Worm (Caenorhabditis elegans) whole organism, L3 larva: ENCODE results near the gene sas-7.

Experiments used
- R02D3.7 ChIP-seq: fragments of 150-350 bp; optimal IDR thresholded peaks from 2 replicates; lab custom pipeline; 2014; ENCODE audit warnings: missing biosample characterization, missing genetic modification characterization
- aly-2 ChIP-seq: fragments of 150-350 bp; optimal IDR thresholded peaks from 2 replicates; lab custom pipeline; 2014; ENCODE audit warnings: missing biosample characterization, missing genetic modification characterization
- ama-1 ChIP-seq: fragments of 150-350 bp; optimal IDR thresholded peaks from 2 replicates; lab custom pipeline; 2018
- ceh-16 ChIP-seq: sonication (generic microtip); optimal IDR thresholded peaks from 2 replicates; lab custom pipeline; 2017; ENCODE audit warnings: missing biosample characterization, missing genetic modification characterization
- ceh-28 ChIP-seq: fragments of 150-350 bp; optimal IDR thresholded peaks from 2 replicates; lab custom pipeline; 2014; ENCODE audit warnings: missing biosample characterization, missing genetic modification reagents, missing genetic modification characterization
- ceh-9 ChIP-seq: sonication (generic microtip); optimal IDR thresholded peaks from 2 replicates; lab custom pipeline; 2018; ENCODE audit warnings: missing biosample characterization, missing genetic modification characterization
- daf-12 ChIP-seq: fragments of 150-350 bp; optimal IDR thresholded peaks from 2 replicates; lab custom pipeline; 2014; ENCODE audit warnings: missing biosample characterization, missing genetic modification reagents, missing genetic modification characterization
- egl-27 ChIP-seq: sonication (generic microtip); optimal IDR thresholded peaks from 4 replicates; lab custom pipeline; 2017; ENCODE audit warnings: missing biosample characterization, missing genetic modification reagents, missing genetic modification characterization
- egl-5 ChIP-seq: fragments of 150-350 bp; optimal IDR thresholded peaks from 2 replicates; lab custom pipeline; 2017; ENCODE audit warnings: missing biosample characterization, missing genetic modification reagents, missing genetic modification characterization, inconsistent platforms
- elt-1 ChIP-seq: fragments of 150-350 bp; optimal IDR thresholded peaks from 2 replicates; lab custom pipeline; 2014; ENCODE audit warnings: missing biosample characterization, missing genetic modification characterization
- elt-2 ChIP-seq: sonication (generic microtip); optimal IDR thresholded peaks from 2 replicates; lab custom pipeline; 2016; ENCODE audit warnings: missing genetic modification reagents, mild to moderate bottlenecking, missing genetic modification characterization, missing compliant biosample characterization
- elt-3 ChIP-seq, 3 experiments: fragments of 150-350 bp in 1 of 3; sonication (generic microtip) in 2 of 3; optimal IDR thresholded peaks; 2 replicates in 2 of 3; 4 replicates in 1 of 3; lab custom pipeline; 2014 to 2017; ENCODE audit warnings: missing biosample characterization in 3 of 3, missing genetic modification characterization in 3 of 3
- eor-1 ChIP-seq, 2 experiments: fragments of 150-350 bp; optimal IDR thresholded peaks; 2 replicates each; lab custom pipeline; 2014 to 2018; ENCODE audit warnings: missing biosample characterization in 2 of 2, missing genetic modification characterization in 2 of 2
- fkh-2 ChIP-seq: fragments of 150-350 bp; optimal IDR thresholded peaks from 2 replicates; lab custom pipeline; 2014; ENCODE audit warnings: missing biosample characterization, missing genetic modification reagents, missing genetic modification characterization
- fos-1 ChIP-seq: fragments of 150-350 bp; optimal IDR thresholded peaks from 2 replicates; lab custom pipeline; 2014; ENCODE audit warnings: missing biosample characterization, missing genetic modification characterization
- hmg-11 ChIP-seq: sonication (generic microtip); optimal IDR thresholded peaks from 2 replicates; lab custom pipeline; 2016; ENCODE audit warnings: missing genetic modification characterization, missing compliant biosample characterization
- jun-1 ChIP-seq: fragments of 150-350 bp; optimal IDR thresholded peaks from 2 replicates; lab custom pipeline; 2014; ENCODE audit warnings: missing biosample characterization, missing genetic modification reagents, missing genetic modification characterization
- lin-15B ChIP-seq: fragments of 150-350 bp; optimal IDR thresholded peaks from 2 replicates; lab custom pipeline; 2014; ENCODE audit warnings: missing biosample characterization, missing genetic modification characterization
- mml-1 ChIP-seq: fragments of 150-350 bp; sonication (generic microtip); optimal IDR thresholded peaks from 3 replicates; lab custom pipeline; 2014; ENCODE audit warnings: missing biosample characterization, missing genetic modification characterization
- nfya-1 ChIP-seq: sonication (generic microtip); optimal IDR thresholded peaks from 2 replicates; lab custom pipeline; 2017; ENCODE audit warnings: missing genetic modification characterization, mild to moderate bottlenecking, missing compliant biosample characterization, antibody characterized with exemption, moderate library complexity; ENCODE audit not compliant: insufficient read depth
- nhr-12 ChIP-seq: fragments of 150-350 bp; optimal IDR thresholded peaks from 2 replicates; lab custom pipeline; 2014; ENCODE audit warnings: missing biosample characterization, missing genetic modification characterization
- nhr-23 ChIP-seq: fragments of 150-350 bp; optimal IDR thresholded peaks from 2 replicates; lab custom pipeline; 2014; ENCODE audit warnings: missing biosample characterization, missing genetic modification reagents, missing genetic modification characterization
- nhr-25 ChIP-seq: sonication (generic microtip); optimal IDR thresholded peaks from 2 replicates; lab custom pipeline; 2017; ENCODE audit warnings: missing biosample characterization, missing genetic modification characterization
- nhr-28 ChIP-seq: fragments of 150-350 bp; optimal IDR thresholded peaks from 2 replicates; lab custom pipeline; 2014; ENCODE audit warnings: missing biosample characterization, missing genetic modification characterization
- nhr-43 ChIP-seq: sonication (generic microtip); optimal IDR thresholded peaks from 2 replicates; lab custom pipeline; 2016; ENCODE audit warnings: mild to moderate bottlenecking, missing genetic modification characterization, missing compliant biosample characterization; ENCODE audit not compliant: poor library complexity, severe bottlenecking
- nhr-67 ChIP-seq: fragments of 150-350 bp; optimal IDR thresholded peaks from 2 replicates; lab custom pipeline; 2014; ENCODE audit warnings: missing biosample characterization, missing genetic modification characterization
- nhr-76 ChIP-seq: fragments of 150-350 bp; sonication (generic microtip); optimal IDR thresholded peaks from 5 replicates; lab custom pipeline; 2014; ENCODE audit warnings: missing biosample characterization, missing genetic modification characterization
- nhr-77 ChIP-seq: fragments of 150-350 bp; optimal IDR thresholded peaks from 2 replicates; lab custom pipeline; 2014; ENCODE audit warnings: missing biosample characterization, missing genetic modification characterization
- pha-4 ChIP-seq: fragments of 150-350 bp; optimal IDR thresholded peaks from 2 replicates; lab custom pipeline; 2014; ENCODE audit warnings: missing biosample characterization, missing genetic modification reagents, missing genetic modification characterization
- pqm-1 ChIP-seq: fragments of 150-350 bp; optimal IDR thresholded peaks from 2 replicates; lab custom pipeline; 2017; ENCODE audit warnings: missing biosample characterization, missing genetic modification characterization, inconsistent platforms
- sea-2 ChIP-seq: fragments of 150-350 bp; sonication (generic microtip); optimal IDR thresholded peaks from 4 replicates; lab custom pipeline; 2014; ENCODE audit warnings: missing biosample characterization, missing genetic modification reagents, missing genetic modification characterization
- skn-1 ChIP-seq: fragments of 150-350 bp; optimal IDR thresholded peaks from 2 replicates; lab custom pipeline; 2014; ENCODE audit warnings: missing biosample characterization, missing genetic modification characterization
- snpc-4 ChIP-seq: fragments of 150-350 bp; optimal IDR thresholded peaks from 2 replicates; lab custom pipeline; 2014; ENCODE audit warnings: missing biosample characterization, missing genetic modification characterization
- tbx-2 ChIP-seq: sonication (generic microtip); optimal IDR thresholded peaks from 2 replicates; lab custom pipeline; 2016; ENCODE audit warnings: mild to moderate bottlenecking, missing genetic modification characterization, missing compliant biosample characterization
- unc-62 ChIP-seq: fragments of 150-350 bp; sonication (generic microtip); optimal IDR thresholded peaks from 4 replicates; lab custom pipeline; 2014; ENCODE audit warnings: missing biosample characterization, missing genetic modification reagents, missing genetic modification characterization
- zag-1 ChIP-seq: fragments of 150-350 bp; optimal IDR thresholded peaks from 2 replicates; lab custom pipeline; 2014; ENCODE audit warnings: missing biosample characterization, missing genetic modification characterization
- ztf-4 ChIP-seq: fragments of 150-350 bp; optimal IDR thresholded peaks from 2 replicates; lab custom pipeline; 2014; ENCODE audit warnings: missing biosample characterization, missing genetic modification characterization

sas-7 gene

ce11 chrIII:10341758-10342157, 20.9 kb downstream of the sas-7 start, which contains the start of gene tbx-9:
tbx-9 (minus strand) TSS chrIII:10341858.
- no peak for TF ChIP-seq nhr-77 (tag; lab: Kevin White, UChicago)

ce11 chrIII:10344762-10345161, 23.9 kb downstream of the sas-7 start:
- TF ChIP-seq sea-2 (GFP tag; lab: Kevin White, UChicago) (no peak), fos-1 (tag; lab: Kevin White, UChicago) (no peak), aly-2 (tag; lab: Kevin White, UChicago) (no peak), skn-1 (tag; lab: Kevin White, UChicago) (no peak), zag-1 (tag; lab: Kevin White, UChicago) (no peak), unc-62 (no peak), elt-2 (no peak), ceh-28 (tag; lab: Kevin White, UChicago) (no peak), nfya-1 (tag; lab: Kevin White, UChicago) (no peak), hmg-11 (no peak)

- TF ChIP-seq tbx-2 (tag; lab: Kevin White, UChicago): no peak
- TF ChIP-seq egl-27 (tag; lab: Kevin White, UChicago): no peak
- no peak for TF ChIP-seq elt-3 (tag; optimal IDR thresholded peaks at IDR 0.05; lab: Kevin White, UChicago)
- no peak for TF ChIP-seq nhr-43 (tag; lab: Kevin White, UChicago)
- TF ChIP-seq eor-1 (tag; optimal IDR thresholded peaks at IDR 0.05; lab: Kevin White, UChicago): no peak
- TF ChIP-seq nhr-25 (tag; lab: Kevin White, UChicago): no peak
- no peak for TF ChIP-seq lin-15B (tag; lab: Kevin White, UChicago)
- TF ChIP-seq ceh-16 (tag; lab: Kevin White, UChicago): no peak
- TF ChIP-seq elt-1 (tag; lab: Kevin White, UChicago): no peak
- TF ChIP-seq daf-12 (tag; lab: Kevin White, UChicago): no peak
- no peak for TF ChIP-seq nhr-67 (tag; lab: Kevin White, UChicago)
- TF ChIP-seq ceh-9 (tag; lab: Kevin White, UChicago): no peak
- TF ChIP-seq unc-62: no peak
Observed at ce11 chrIII:10347049-10347448, 26.2 kb downstream of the sas-7 start, which contains the start of gene tbx-8. tbx-8 (plus strand) TSS chrIII:10347349.

- no peak for TF ChIP-seq mml-1
- TF ChIP-seq lin-15B (tag; lab: Kevin White, UChicago): no peak
- no peak for TF ChIP-seq nhr-28 (tag; lab: Kevin White, UChicago)
- TF ChIP-seq R02D3.7 (tag; lab: Kevin White, UChicago): no peak
- no peak for TF ChIP-seq ceh-16 (tag; lab: Kevin White, UChicago)
- no peak for TF ChIP-seq pqm-1 (tag; lab: Kevin White, UChicago)
- TF ChIP-seq elt-1 (tag; lab: Kevin White, UChicago): no peak
- TF ChIP-seq ama-1: no peak
- TF ChIP-seq fkh-2 (tag; lab: Kevin White, UChicago): no peak
- TF ChIP-seq egl-27 (tag; lab: Kevin White, UChicago): no peak
Observed at ce11 chrIII:10351595-10352207, 30.9 kb downstream of the sas-7 start, which contains the start of gene T07C4.3. T07C4.3 (plus strand) TSS chrIII:10352157.

- TF ChIP-seq ceh-9 (tag; lab: Kevin White, UChicago): no peak
Observed at ce11 chrIII:10353423-10353822, 32.6 kb downstream of the sas-7 start.

ce11 chrIII:10354591-10354990, 33.8 kb downstream of the sas-7 start:
- TF ChIP-seq elt-3 (tag; optimal IDR thresholded peaks at IDR 0.05; lab: Kevin White, UChicago) (no peak), elt-2 (peak; percentile 54)
- TF ChIP-seq, all 47 proteins: peak for 1

ce11 chrIII:10355382-10355781, 34.6 kb downstream of the sas-7 start, which contains the start of gene spp-1:
spp-1 (minus strand) TSS chrIII:10355668.
- peak; percentile 57 for TF ChIP-seq pha-4 (tag; lab: Kevin White, UChicago)
- TF ChIP-seq tbx-2 (tag; lab: Kevin White, UChicago): no peak
- TF ChIP-seq ceh-28 (tag; lab: Kevin White, UChicago): peak; percentile 31
- no peak for TF ChIP-seq aly-2 (tag; lab: Kevin White, UChicago)
- no peak for TF ChIP-seq egl-5 (tag; lab: Kevin White, UChicago)
- no peak for TF ChIP-seq snpc-4
- TF ChIP-seq nhr-23 (tag; lab: Kevin White, UChicago): no peak
- no peak for TF ChIP-seq nhr-12 (tag; lab: Kevin White, UChicago)
- TF ChIP-seq elt-1 (tag; lab: Kevin White, UChicago): no peak
- TF ChIP-seq jun-1 (tag; lab: Kevin White, UChicago): peak; percentile 50
- TF ChIP-seq ceh-9 (tag; lab: Kevin White, UChicago): no peak
- TF ChIP-seq ztf-4 (tag; lab: Kevin White, UChicago): no peak
- TF ChIP-seq pqm-1 (tag; lab: Kevin White, UChicago): peak; percentile 87
- no peak for TF ChIP-seq nhr-76
- TF ChIP-seq elt-2: peak; percentile 94
- TF ChIP-seq sea-2 (GFP tag; lab: Kevin White, UChicago): no peak
- no peak for TF ChIP-seq lin-15B (tag; lab: Kevin White, UChicago)
